Fruit fly (Drosophila melanogaster): Measurements from ENCODE around the gene Grl36a.

Grl36a gene

DNA sequence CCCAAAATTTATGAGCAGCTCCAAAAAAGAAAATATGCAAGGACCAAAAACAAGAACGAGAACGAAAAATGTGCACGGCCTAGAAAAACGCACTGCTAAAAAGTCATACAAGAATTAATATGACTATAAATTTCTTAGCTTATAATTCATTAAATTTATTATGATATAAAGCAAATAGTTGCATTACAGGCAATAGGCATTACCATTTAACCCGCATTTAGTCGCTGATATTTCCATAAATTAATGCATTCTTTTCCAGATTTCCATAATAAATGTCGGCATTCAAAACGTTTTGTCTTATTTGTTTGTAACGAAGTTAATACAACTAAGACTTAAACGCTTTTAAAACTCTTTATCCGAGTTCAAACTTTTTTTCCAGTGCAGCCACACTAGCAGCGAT, 47.7 kb downstream of the Grl36a start:
- TF ChIP-seq svp (GFP tag) (no peak), CG11294 (GFP tag; IDR thresholded peaks at IDR 0.05) (no peak), Sox14 (GFP tag; optimal IDR thresholded peaks at IDR 0.05) (no peak), dsx (GFP tag; optimal IDR thresholded peaks at IDR 0.05; ENCODE audit: poor library complexity, severe bottlenecking) (no peak), Met (GFP tag; optimal IDR thresholded peaks at IDR 0.05) (no peak), Ets96B (tag; optimal IDR thresholded peaks at IDR 0.05) (no peak), vri (GFP tag; optimal IDR thresholded peaks at IDR 0.05) (no peak), CG10669 (GFP tag; optimal IDR thresholded peaks at IDR 0.05) (no peak), CG4318 (GFP tag; optimal IDR thresholded peaks at IDR 0.05) (no peak), CG6854 (GFP tag; optimal IDR thresholded peaks at IDR 0.05) (no peak)
